Fruit fly (Drosophila melanogaster) whole organism, wandering third instar larva: Measurements from ENCODE around the gene Nbr.

Experiments used
- Abd-B ChIP-seq: fragments of >200 bp; optimal IDR thresholded peaks from 2 replicates; lab custom pipeline; 2017; ENCODE audit warnings: missing biosample characterization, missing genetic modification characterization
- CG32264 ChIP-seq: fragments of 200-800 bp; sonication (Bioruptor generic); optimal IDR thresholded peaks from 2 replicates; lab custom pipeline; 2016; ENCODE audit warnings: missing biosample characterization, missing genetic modification characterization
- CG9705 ChIP-seq: fragments of 200-800 bp; sonication (Bioruptor generic); optimal IDR thresholded peaks from 2 replicates; lab custom pipeline; 2018; ENCODE audit warnings: missing biosample characterization, mild to moderate bottlenecking, missing genetic modification characterization
- CrebA ChIP-seq: fragments of 200-800 bp; sonication (Bioruptor generic); optimal IDR thresholded peaks from 2 replicates; lab custom pipeline; 2016; ENCODE audit warnings: missing biosample characterization, mild to moderate bottlenecking, missing genetic modification characterization, borderline replicate concordance
- Dfd ChIP-seq: fragments of >200 bp; optimal IDR thresholded peaks from 2 replicates; lab custom pipeline; 2017; ENCODE audit warnings: missing biosample characterization, missing genetic modification characterization
- Dif ChIP-seq: fragments of 200-275, 200-300 bp; sonication (Bioruptor generic); optimal IDR thresholded peaks from 2 replicates; lab custom pipeline; 2018; ENCODE audit warnings: missing biosample characterization, missing genetic modification characterization; ENCODE audit not compliant: partially characterized antibody
- GATAd ChIP-seq: sonication (Bioruptor generic); optimal IDR thresholded peaks from 2 replicates; lab custom pipeline; 2016; ENCODE audit warnings: missing biosample characterization, missing genetic modification characterization
- HLH106 ChIP-seq: fragments of 200-800 bp; optimal IDR thresholded peaks from 3 replicates; lab custom pipeline; 2019; ENCODE audit warnings: missing biosample characterization, mild to moderate bottlenecking, missing genetic modification characterization, moderate library complexity
- Hnf4 ChIP-seq: fragments of 200-800 bp; sonication (Bioruptor generic); optimal IDR thresholded peaks from 2 replicates; lab custom pipeline; 2016; ENCODE audit warnings: missing biosample characterization, mild to moderate bottlenecking, missing genetic modification characterization
- Hr78 ChIP-seq: fragments of >200 bp; optimal IDR thresholded peaks from 2 replicates; lab custom pipeline; 2017; ENCODE audit warnings: missing biosample characterization, missing genetic modification characterization
- Hr83 ChIP-seq: fragments of 200-300 bp; sonication (Bioruptor generic); optimal IDR thresholded peaks from 2 replicates; lab custom pipeline; 2016; ENCODE audit warnings: missing biosample characterization, mild to moderate bottlenecking, missing genetic modification characterization, moderate library complexity; ENCODE audit not compliant: poor library complexity, severe bottlenecking
- Jra ChIP-seq: sonication (Bioruptor generic); optimal IDR thresholded peaks from 2 replicates; lab custom pipeline; 2016; ENCODE audit warnings: missing biosample characterization, missing genetic modification characterization
- Mio ChIP-seq: sonication (Bioruptor generic); optimal IDR thresholded peaks from 2 replicates; lab custom pipeline; 2016; ENCODE audit warnings: missing biosample characterization, missing genetic modification characterization
- Myc ChIP-seq: fragments of >200 bp; optimal IDR thresholded peaks from 2 replicates; lab custom pipeline; 2017
- N ChIP-seq: fragments of >200 bp; optimal IDR thresholded peaks from 2 replicates; lab custom pipeline; 2018; ENCODE audit warnings: missing biosample characterization, missing external identifiers, missing genetic modification characterization
- OdsH ChIP-seq: fragments of 200-800 bp; sonication (Bioruptor generic); optimal IDR thresholded peaks from 2 replicates; lab custom pipeline; 2016; ENCODE audit warnings: missing biosample characterization, mild to moderate bottlenecking, missing genetic modification characterization
- Rel ChIP-seq, 2 experiments: fragments of 200-800 bp; sonication (Bioruptor generic) in 1 of 2; optimal IDR thresholded peaks; 2 replicates in 1 of 2; 3 replicates in 1 of 2; lab custom pipeline; 2016 to 2019; ENCODE audit warnings: mild to moderate bottlenecking in 2 of 2, missing biosample characterization in 2 of 2, missing genetic modification characterization in 2 of 2, moderate library complexity in 1 of 2
- Sp1 ChIP-seq: fragments of 200-800 bp; sonication (Bioruptor generic); optimal IDR thresholded peaks from 3 replicates; lab custom pipeline; 2019; ENCODE audit warnings: missing biosample characterization, mild to moderate bottlenecking, missing genetic modification characterization, moderate library complexity
- Vsx2 ChIP-seq: fragments of 200-300, 225-300 bp; sonication (Bioruptor generic); optimal IDR thresholded peaks from 2 replicates; lab custom pipeline; 2018; ENCODE audit warnings: missing biosample characterization, missing genetic modification characterization; ENCODE audit not compliant: partially characterized antibody
- br ChIP-seq: fragments of 200-800 bp; sonication (Bioruptor generic); optimal IDR thresholded peaks from 2 replicates; lab custom pipeline; 2016; ENCODE audit warnings: missing biosample characterization, missing genetic modification characterization
- brk ChIP-seq: fragments of 200-800 bp; sonication (Bioruptor generic); optimal IDR thresholded peaks from 2 replicates; lab custom pipeline; 2016; ENCODE audit warnings: missing biosample characterization, mild to moderate bottlenecking, missing genetic modification characterization
- dl ChIP-seq, 2 experiments: fragments of 175-275, 200-275 bp in 1 of 2; fragments of 200-275 bp in 1 of 2; sonication (Bioruptor generic); optimal IDR thresholded peaks; lab custom pipeline; 2018; ENCODE audit warnings: mild to moderate bottlenecking in 2 of 2, missing biosample characterization in 2 of 2, missing genetic modification characterization in 2 of 2, moderate library complexity in 2 of 2; ENCODE audit not compliant: partially characterized antibody in 2 of 2, insufficient read depth in 1 of 2
- dmrt93B ChIP-seq: fragments of 200-800 bp; sonication (Bioruptor generic); optimal IDR thresholded peaks from 2 replicates; lab custom pipeline; 2018; ENCODE audit warnings: missing biosample characterization, mild to moderate bottlenecking, missing genetic modification characterization
- dsf ChIP-seq: sonication (Bioruptor generic); optimal IDR thresholded peaks from 2 replicates; lab custom pipeline; 2016; ENCODE audit warnings: missing biosample characterization, missing genetic modification characterization, borderline replicate concordance
- ey ChIP-seq: fragments of 200-800 bp; sonication (Bioruptor generic); optimal IDR thresholded peaks from 2 replicates; lab custom pipeline; 2016; ENCODE audit warnings: missing biosample characterization, missing genetic modification characterization
- foxo ChIP-seq, 2 experiments: fragments of 200-800 bp; sonication (Bioruptor generic); optimal IDR thresholded peaks; 2 replicates in 1 of 2; 3 replicates in 1 of 2; lab custom pipeline; 2016 to 2017; ENCODE audit warnings: missing biosample characterization in 2 of 2, missing genetic modification characterization in 2 of 2
- fru ChIP-seq: fragments of 200-800 bp; sonication (Bioruptor generic); optimal IDR thresholded peaks from 3 replicates; lab custom pipeline; 2016; ENCODE audit warnings: missing biosample characterization, mild to moderate bottlenecking, missing genetic modification characterization
- h ChIP-seq: fragments of 200-800 bp; sonication (Bioruptor generic); optimal IDR thresholded peaks from 3 replicates; lab custom pipeline; 2016; ENCODE audit warnings: missing biosample characterization, mild to moderate bottlenecking, missing genetic modification characterization
- jim ChIP-seq: fragments of 175-275, 200-325 bp; sonication (Bioruptor generic); optimal IDR thresholded peaks from 2 replicates; lab custom pipeline; 2016; ENCODE audit warnings: missing biosample characterization, mild to moderate bottlenecking, missing genetic modification characterization
- lola ChIP-seq: fragments of >200 bp; optimal IDR thresholded peaks from 2 replicates; lab custom pipeline; 2017; ENCODE audit warnings: missing biosample characterization, missing genetic modification characterization
- pan ChIP-seq: fragments of >200 bp; optimal IDR thresholded peaks from 2 replicates; lab custom pipeline; 2017
- psq ChIP-seq: fragments of 200-800 bp; sonication (Bioruptor generic); optimal IDR thresholded peaks from 3 replicates; lab custom pipeline; 2017; ENCODE audit warnings: missing biosample characterization, mild to moderate bottlenecking, missing genetic modification characterization, moderate library complexity
- rgr ChIP-seq: fragments of 200-800 bp; sonication (Bioruptor generic); optimal IDR thresholded peaks from 3 replicates; lab custom pipeline; 2016; ENCODE audit warnings: missing biosample characterization, mild to moderate bottlenecking, missing genetic modification characterization
- sage ChIP-seq: fragments of 200-800 bp; sonication (Bioruptor generic); optimal IDR thresholded peaks from 2 replicates; lab custom pipeline; 2016; ENCODE audit warnings: missing biosample characterization, mild to moderate bottlenecking, missing genetic modification characterization
- sv ChIP-seq: fragments of 200-800 bp; sonication (Bioruptor generic); optimal IDR thresholded peaks from 3 replicates; lab custom pipeline; 2016; ENCODE audit warnings: missing biosample characterization, missing genetic modification characterization
- tai ChIP-seq: sonication (Bioruptor generic); optimal IDR thresholded peaks from 2 replicates; lab custom pipeline; 2016; ENCODE audit warnings: missing biosample characterization, missing genetic modification characterization
- usp ChIP-seq: fragments of >200 bp; optimal IDR thresholded peaks from 2 replicates; lab custom pipeline; 2017; ENCODE audit warnings: missing biosample characterization, missing genetic modification characterization
- woc ChIP-seq: sonication (Bioruptor generic); optimal IDR thresholded peaks from 2 replicates; lab custom pipeline; 2016; ENCODE audit warnings: missing biosample characterization, mild to moderate bottlenecking, missing genetic modification characterization

Nbr gene

dm6 chr2L:21142501-21142849 lies 20.4 kb downstream of the Nbr start:
- TF ChIP-seq usp (GFP tag; lab: Kevin White, UChicago), result no peak
- no peak for TF ChIP-seq GATAd
- TF ChIP-seq dl (GFP tag; optimal IDR thresholded peaks at IDR 0.05; lab: Kevin White, UChicago; ENCODE audit: insufficient read depth in 1 of 2, partially characterized antibody in 2 of 2), result no peak
- TF ChIP-seq woc (GFP tag; lab: Kevin White, UChicago), result no peak
- TF ChIP-seq sage, result no peak

dm6 chr2L:21141714-21142500 lies 21.0 kb downstream of the Nbr start, which contains the start of gene Dap160:
Gene Dap160, minus strand, starts transcription at chr2L:21142347.
- TF ChIP-seq lola (GFP tag; lab: Kevin White, UChicago), result no peak
- TF ChIP-seq Dif (GFP tag; lab: Kevin White, UChicago), result no peak
- no peak for TF ChIP-seq N
- no peak for TF ChIP-seq Vsx2 (GFP tag; lab: Kevin White, UChicago)
- peak; percentile 45 for TF ChIP-seq sage
- no peak for TF ChIP-seq ey
- TF ChIP-seq Sp1 (GFP tag; lab: Kevin White, UChicago), result no peak
- no peak for TF ChIP-seq CG9705 (GFP tag; lab: Kevin White, UChicago)
- TF ChIP-seq Myc, result no peak
- no peak for TF ChIP-seq HLH106 (tag; lab: Kevin White, UChicago)
- TF ChIP-seq CG32264 (GFP tag; lab: Kevin White, UChicago), result no peak
- TF ChIP-seq fru (GFP tag; lab: Kevin White, UChicago), result no peak
- no peak for TF ChIP-seq Mio (GFP tag; lab: Kevin White, UChicago)
- TF ChIP-seq rgr, result no peak
- TF ChIP-seq sv, result no peak
- TF ChIP-seq Hr78 (GFP tag; lab: Kevin White, UChicago), result no peak
- no peak for TF ChIP-seq jim (GFP tag; lab: Kevin White, UChicago)
- TF ChIP-seq Abd-B, result no peak
- TF ChIP-seq psq (GFP tag; lab: Kevin White, UChicago), result no peak
- no peak for TF ChIP-seq brk
- no peak for TF ChIP-seq foxo (GFP tag; optimal IDR thresholded peaks at IDR 0.05; lab: Kevin White, UChicago)
- TF ChIP-seq br (GFP tag; lab: Kevin White, UChicago), result no peak
- peak; percentile 26 for TF ChIP-seq Jra (GFP tag; lab: Kevin White, UChicago)
- peak; percentile 63 for TF ChIP-seq Hr83 (GFP tag; lab: Kevin White, UChicago)
- TF ChIP-seq dl (GFP tag; optimal IDR thresholded peaks at IDR 0.05; lab: Kevin White, UChicago; ENCODE audit: insufficient read depth in 1 of 2, partially characterized antibody in 2 of 2), result peak in 1 of 2 experiments; percentile 49
- no peak for TF ChIP-seq dmrt93B (GFP tag; lab: Kevin White, UChicago)
- no peak for TF ChIP-seq h (GFP tag; lab: Kevin White, UChicago)
- TF ChIP-seq tai (GFP tag; lab: Kevin White, UChicago), result no peak
- no peak for TF ChIP-seq usp (GFP tag; lab: Kevin White, UChicago)
- no peak for TF ChIP-seq GATAd
- TF ChIP-seq Dfd (GFP tag; lab: Kevin White, UChicago), result no peak
- no peak for TF ChIP-seq dsf (GFP tag; lab: Kevin White, UChicago)
- no peak for TF ChIP-seq CrebA (GFP tag; lab: Kevin White, UChicago)
- TF ChIP-seq pan, result no peak
- TF ChIP-seq Hnf4 (GFP tag; lab: Kevin White, UChicago), result peak; percentile 53
- no peak for TF ChIP-seq Rel (GFP tag; optimal IDR thresholded peaks at IDR 0.05; lab: Kevin White, UChicago)
- peak; percentile 85 for TF ChIP-seq Rel (tag; optimal IDR thresholded peaks at IDR 0.05; lab: Kevin White, UChicago)
- peak; percentile 7 for TF ChIP-seq woc (GFP tag; lab: Kevin White, UChicago)
- no peak for TF ChIP-seq OdsH (GFP tag; lab: Kevin White, UChicago)
